Worm (Caenorhabditis elegans): ENCODE data around the gene Y67D8A.2.
A peak's percentile ranks its signal among the peaks of the same experiment; 100 is the strongest.

The Y67D8A.2 gene

ce11 chrIV:3294553-3295185, 72.4 kb downstream of the Y67D8A.2 start, which contains the start of gene W08E12.7 (continued):
- peak; percentile 91 for TF ChIP-seq snpc-3.4 (tag; optimal IDR thresholded peaks at IDR 0.05)

- TF ChIP-seq cebp-1 (GFP tag; IDR thresholded peaks at IDR 0.05) (no peak), cebp-1 (tag; optimal IDR thresholded peaks at IDR 0.05) (peak; percentile 36), F10E7.11 (tag; optimal IDR thresholded peaks at IDR 0.05) (peak; percentile 19), ceh-79 (tag; optimal IDR thresholded peaks at IDR 0.05) (peak; percentile 62), ztf-28 (GFP tag; IDR thresholded peaks at IDR 0.05) (no peak), nhr-90 (tag; optimal IDR thresholded peaks at IDR 0.05) (peak; percentile 13), athp-1 (tag; optimal IDR thresholded peaks at IDR 0.05) (peak; percentile 78), C17E4.6 (GFP tag; IDR thresholded peaks at IDR 0.05) (no peak), snpc-4 (GFP tag; optimal IDR thresholded peaks at IDR 0.05) (no peak), snpc-4 (tag; optimal IDR thresholded peaks at IDR 0.05) (peak in 2 of 4 experiments; percentile 25 to 31), lin-26 (GFP tag; IDR thresholded peaks at IDR 0.05) (peak; percentile 59; the same call in 1 of the 2 replicates), F57A8.1 (GFP tag; optimal IDR thresholded peaks at IDR 0.05) (no peak), atf-7 (tag; optimal IDR thresholded peaks at IDR 0.05) (peak; percentile 39), tbx-9 (tag; optimal IDR thresholded peaks at IDR 0.05; ENCODE audit: borderline replicate concordance) (peak; percentile 41), nhr-80 (tag; optimal IDR thresholded peaks at IDR 0.05) (no peak), F39B2.1 (GFP tag; IDR thresholded peaks at IDR 0.05) (peak; percentile 22; the same call in 1 of the 2 replicates), mes-4 (tag; optimal IDR thresholded peaks at IDR 0.05) (peak; percentile 50), mel-28 (tag; optimal IDR thresholded peaks at IDR 0.05; ENCODE audit: borderline replicate concordance) (no peak), repo-1 (tag; optimal IDR thresholded peaks at IDR 0.05) (peak; percentile 37), hrde-1 (tag; optimal IDR thresholded peaks at IDR 0.05; ENCODE audit: borderline replicate concordance) (peak; percentile 60), ama-1 (optimal IDR thresholded peaks at IDR 0.05) (no peak), ama-1 (GFP tag; optimal IDR thresholded peaks at IDR 0.05) (peak in 1 of 2 experiments; percentile 79), hsf-1 (GFP tag; IDR thresholded peaks at IDR 0.05) (peak; percentile 44; the same call in 1 of the 2 replicates), snpc-3.4 (tag; optimal IDR thresholded peaks at IDR 0.05) (peak; percentile 4), chd-7 (tag; optimal IDR thresholded peaks at IDR 0.05) (peak; percentile 51), Y53G8AR.9 (GFP tag; conservative IDR thresholded peaks at IDR 0.05) (peak; percentile 61; the same call in 1 of the 2 replicates), mcd-1 (GFP tag; IDR thresholded peaks at IDR 0.05) (peak; percentile 55), attf-5 (GFP tag; optimal IDR thresholded peaks at IDR 0.05) (peak; percentile 22), attf-6 (GFP tag; IDR thresholded peaks at IDR 0.05) (0 out of 2 replicates have a peak, but pooled peaks have one; percentile 52), lsl-1 (GFP tag; optimal IDR thresholded peaks at IDR 0.05) (peak; percentile 57), F52B5.7 (tag; optimal IDR thresholded peaks at IDR 0.05) (peak; percentile 47), hlh-12 (tag; optimal IDR thresholded peaks at IDR 0.05) (no peak), let-607 (tag; optimal IDR thresholded peaks at IDR 0.05) (no peak), die-1 (tag; optimal IDR thresholded peaks at IDR 0.05) (peak; percentile 41), T26A5.8 (tag; optimal IDR thresholded peaks at IDR 0.05) (peak; percentile 63), zim-3 (tag; optimal IDR thresholded peaks at IDR 0.05) (peak; percentile 45), sptf-2 (GFP tag; optimal IDR thresholded peaks at IDR 0.05) (no peak), xnd-1 (tag; optimal IDR thresholded peaks at IDR 0.05) (peak; percentile 46), B0035.1 (tag; optimal IDR thresholded peaks at IDR 0.05) (peak; percentile 2), aptf-3 (GFP tag; IDR thresholded peaks at IDR 0.05) (0 out of 2 replicates have a peak, but pooled peaks have one; percentile 77), nhr-27 (tag; optimal IDR thresholded peaks at IDR 0.05) (peak; percentile 69), tbp1 (GFP tag; optimal IDR thresholded peaks at IDR 0.05) (peak; percentile 34), ceh-100 (GFP tag; IDR thresholded peaks at IDR 0.05) (no peak)
Observed at ce11 chrIV:3296578-3297549, 74.6 kb downstream of the Y67D8A.2 start.

All from whole organism, young adult.